Worm (Caenorhabditis elegans) whole organism, early embryonic: ENCODE measurements around the gene T20G5.12.

ENCODE experiments used
- B0310.2 ChIP-seq: sonication (generic microtip); optimal IDR thresholded peaks from 2 replicates; lab custom pipeline; 2016; ENCODE audit warnings: mild to moderate bottlenecking, missing genetic modification characterization, missing compliant biosample characterization
- F13C5.2 ChIP-seq: sonication (generic microtip); optimal IDR thresholded peaks from 2 replicates; lab custom pipeline; 2017; ENCODE audit warnings: mild to moderate bottlenecking, missing genetic modification characterization, inconsistent platforms, missing compliant biosample characterization
- aly-1 ChIP-seq: sonication (generic microtip); optimal IDR thresholded peaks from 2 replicates; lab custom pipeline; 2016; ENCODE audit warnings: missing genetic modification characterization, missing compliant biosample characterization
- ama-1 ChIP-seq: fragments of 150-350 bp; optimal IDR thresholded peaks from 2 replicates; lab custom pipeline; 2014
- ceh-13 ChIP-seq: fragments of 200-800 bp; sonication (Bioruptor generic); optimal IDR thresholded peaks from 2 replicates; lab custom pipeline; 2018; ENCODE audit warnings: mild to moderate bottlenecking, missing genetic modification characterization, missing compliant biosample characterization
- ceh-36 ChIP-seq: sonication (generic microtip); optimal IDR thresholded peaks from 2 replicates; lab custom pipeline; 2016; ENCODE audit warnings: missing genetic modification characterization, inconsistent platforms, missing compliant biosample characterization
- ets-7 ChIP-seq: sonication (generic microtip); optimal IDR thresholded peaks from 2 replicates; lab custom pipeline; 2016; ENCODE audit warnings: missing genotype, missing genetic modification characterization, missing compliant biosample characterization
- flt-1 ChIP-seq: fragments of 200-800 bp; sonication (Bioruptor generic); IDR thresholded peaks from 2 replicates; pipeline ENCODE4 v1.3.6; 2022; ENCODE audit warnings: missing genetic modification characterization, missing compliant biosample characterization
- hmbx-1 ChIP-seq: sonication (generic microtip); optimal IDR thresholded peaks from 2 replicates; lab custom pipeline; 2016; ENCODE audit warnings: mild to moderate bottlenecking, missing genetic modification characterization, missing compliant biosample characterization
- hmg-4 ChIP-seq: fragments of 200-800 bp; sonication (Bioruptor generic); optimal IDR thresholded peaks from 2 replicates; lab custom pipeline; 2018; ENCODE audit warnings: mild to moderate bottlenecking, missing genetic modification characterization, missing compliant biosample characterization
- hnd-1 ChIP-seq: sonication (generic microtip); optimal IDR thresholded peaks from 2 replicates; lab custom pipeline; 2016; ENCODE audit warnings: missing genetic modification characterization, missing compliant biosample characterization
- pes-1 ChIP-seq: fragments of 200-800 bp; sonication (Bioruptor generic); IDR thresholded peaks from 2 replicates; pipeline ENCODE4 v1.3.6; 2022; ENCODE audit warnings: missing genetic modification reagents, missing genetic modification characterization, missing compliant biosample characterization
- scrt-1 ChIP-seq: fragments of 200-800 bp; sonication (Bioruptor generic); IDR thresholded peaks from 2 replicates; pipeline ENCODE4 v1.3.6; 2022; ENCODE audit warnings: missing genetic modification characterization, missing compliant biosample characterization
- sea-1 ChIP-seq: fragments of 200-800 bp; sonication (Bioruptor generic); conservative IDR thresholded peaks from 2 replicates; pipeline ENCODE4 v1.3.6; 2022; ENCODE audit warnings: missing genetic modification characterization, missing compliant biosample characterization
- tbx-11 ChIP-seq: fragments of 200-800 bp; sonication (Bioruptor generic); IDR thresholded peaks from 2 replicates; pipeline ENCODE4 v1.3.6; 2022; ENCODE audit warnings: missing genetic modification characterization, missing compliant biosample characterization
- tbx-37 ChIP-seq: fragments of 200-800 bp; sonication (Bioruptor generic); conservative IDR thresholded peaks from 2 replicates; pipeline ENCODE4 v1.3.6; 2022; ENCODE audit warnings: missing genetic modification reagents, missing genetic modification characterization, missing compliant biosample characterization
- tra-4 ChIP-seq: sonication (generic microtip); optimal IDR thresholded peaks from 2 replicates; lab custom pipeline; 2017; ENCODE audit warnings: missing genetic modification characterization, missing compliant biosample characterization

The T20G5.12 gene

ce11 chrIII:10194569-10194968, 6.8 kb upstream of the T20G5.12 start:
- no peak for TF ChIP-seq hmg-4 (GFP tag; lab: Kevin White, UChicago)
- TF ChIP-seq ets-7 (tag; lab: Kevin White, UChicago), result no peak
- TF ChIP-seq ceh-36 (tag; lab: Kevin White, UChicago), result no peak
- TF ChIP-seq tbx-37 (GFP tag; lab: Robert Waterston, UW), result no peak
- TF ChIP-seq ama-1, result no peak
- TF ChIP-seq tra-4 (tag; lab: Kevin White, UChicago), result no peak
- TF ChIP-seq hmbx-1, result no peak
- TF ChIP-seq pes-1 (GFP tag; lab: Robert Waterston, UW), result no peak
- no peak for TF ChIP-seq B0310.2 (tag; lab: Kevin White, UChicago)

DNA sequence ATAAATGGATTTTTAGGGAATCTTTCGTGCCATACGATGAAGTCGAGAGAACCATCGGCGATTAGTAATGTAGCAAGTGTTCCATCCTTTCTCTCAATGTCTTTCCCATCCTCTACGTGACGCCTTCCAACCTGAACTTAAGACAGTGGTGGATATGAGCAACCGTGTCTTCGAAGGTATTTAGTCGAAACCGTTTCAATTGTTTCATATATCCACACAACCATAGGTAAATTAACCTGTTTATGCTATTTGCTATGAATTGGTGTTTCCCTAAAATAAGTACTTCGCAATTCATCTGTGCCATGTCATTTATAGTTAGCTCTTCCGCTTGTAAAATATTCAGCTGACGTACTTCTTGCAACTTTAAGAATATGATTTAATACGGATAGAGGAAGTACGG, 5.5 kb upstream of the T20G5.12 start:
- TF ChIP-seq scrt-1 (GFP tag; lab: Robert Waterston, UW), result no peak
- no peak for TF ChIP-seq hnd-1 (tag; lab: Kevin White, UChicago)
- TF ChIP-seq hmbx-1, result no peak
- TF ChIP-seq ets-7 (tag; lab: Kevin White, UChicago), result no peak
- TF ChIP-seq pes-1 (GFP tag; lab: Robert Waterston, UW), result no peak
- no peak for TF ChIP-seq sea-1 (GFP tag; lab: Robert Waterston, UW)
- TF ChIP-seq hmg-4 (GFP tag; lab: Kevin White, UChicago), result no peak
- TF ChIP-seq tbx-37 (GFP tag; lab: Robert Waterston, UW), result no peak
- no peak for TF ChIP-seq tbx-11 (GFP tag; lab: Robert Waterston, UW)
- no peak for TF ChIP-seq ceh-36 (tag; lab: Kevin White, UChicago)
- TF ChIP-seq ceh-13, result no peak
- no peak for TF ChIP-seq ama-1
- TF ChIP-seq B0310.2 (tag; lab: Kevin White, UChicago), result no peak
- TF ChIP-seq F13C5.2, result no peak
- TF ChIP-seq aly-1 (tag; lab: Kevin White, UChicago), result no peak
- TF ChIP-seq tra-4 (tag; lab: Kevin White, UChicago), result no peak

DNA sequence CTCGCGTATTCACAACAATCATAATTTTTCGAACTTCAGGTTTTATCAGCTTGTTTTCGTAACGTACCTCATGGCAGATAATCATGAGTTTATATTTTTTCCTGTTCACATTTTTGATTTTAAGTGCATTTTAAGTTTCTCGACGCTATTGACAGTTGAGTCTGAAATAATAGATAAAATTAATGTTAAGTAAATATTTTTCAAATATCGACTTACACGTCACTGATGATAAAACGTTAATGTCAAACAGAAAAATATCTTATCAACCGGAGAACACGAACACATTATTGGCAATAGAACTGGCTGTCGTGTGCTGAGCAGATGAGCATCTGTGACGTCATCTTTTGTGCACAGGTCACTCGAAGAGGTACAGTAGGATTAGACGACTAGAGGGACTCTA, 4.6 kb upstream of the T20G5.12 start:
- TF ChIP-seq B0310.2 (tag; lab: Kevin White, UChicago) (no peak), ceh-13 (no peak), sea-1 (GFP tag; lab: Robert Waterston, UW) (no peak), aly-1 (tag; lab: Kevin White, UChicago) (no peak), hmg-4 (GFP tag; lab: Kevin White, UChicago) (no peak), pes-1 (GFP tag; lab: Robert Waterston, UW) (no peak), ama-1 (no peak), flt-1 (GFP tag; lab: Robert Waterston, UW) (no peak), hmbx-1 (no peak), tra-4 (tag; lab: Kevin White, UChicago) (no peak), ceh-36 (tag; lab: Kevin White, UChicago) (no peak)

- no peak for TF ChIP-seq ets-7 (tag; lab: Kevin White, UChicago)
- TF ChIP-seq tbx-37 (GFP tag; lab: Robert Waterston, UW), result no peak
- no peak for TF ChIP-seq hnd-1 (tag; lab: Kevin White, UChicago)
- TF ChIP-seq hmbx-1, result no peak
- TF ChIP-seq aly-1 (tag; lab: Kevin White, UChicago), result no peak
- TF ChIP-seq ama-1, result no peak
- TF ChIP-seq sea-1 (GFP tag; lab: Robert Waterston, UW), result no peak
- no peak for TF ChIP-seq ceh-13
- TF ChIP-seq F13C5.2, result no peak
- no peak for TF ChIP-seq hmg-4 (GFP tag; lab: Kevin White, UChicago)
- TF ChIP-seq tra-4 (tag; lab: Kevin White, UChicago), result no peak
- TF ChIP-seq tbx-11 (GFP tag; lab: Robert Waterston, UW), result no peak
- TF ChIP-seq ceh-36 (tag; lab: Kevin White, UChicago), result no peak
- TF ChIP-seq scrt-1 (GFP tag; lab: Robert Waterston, UW), result no peak
- TF ChIP-seq pes-1 (GFP tag; lab: Robert Waterston, UW), result no peak
- no peak for TF ChIP-seq B0310.2 (tag; lab: Kevin White, UChicago)
- TF ChIP-seq flt-1 (GFP tag; lab: Robert Waterston, UW), result no peak
Measured at ce11 chrIII:10197416-10197815, 4.0 kb upstream of the T20G5.12 start, which contains the start of gene dod-6. Gene dod-6 (plus strand): TSS chrIII:10197716.

ce11 chrIII:10199052-10199451, 2.4 kb upstream of the T20G5.12 start, which contains the start of gene T20G5.8:
Gene T20G5.8 (plus strand): TSS chrIII:10199352.
- TF ChIP-seq tbx-11 (GFP tag; lab: Robert Waterston, UW) (no peak), hmg-4 (GFP tag; lab: Kevin White, UChicago) (no peak), pes-1 (GFP tag; lab: Robert Waterston, UW) (no peak), ceh-36 (tag; lab: Kevin White, UChicago) (no peak)

ce11 chrIII:10202391-10202790, 987 bp downstream of the T20G5.12 start:
- TF ChIP-seq F13C5.2 (no peak), hmbx-1 (no peak), tra-4 (tag; lab: Kevin White, UChicago) (no peak), pes-1 (GFP tag; lab: Robert Waterston, UW) (no peak), hnd-1 (tag; lab: Kevin White, UChicago) (no peak), ets-7 (tag; lab: Kevin White, UChicago) (no peak), tbx-11 (GFP tag; lab: Robert Waterston, UW) (no peak), ceh-36 (tag; lab: Kevin White, UChicago) (no peak), B0310.2 (tag; lab: Kevin White, UChicago) (no peak), aly-1 (tag; lab: Kevin White, UChicago) (no peak), tbx-37 (GFP tag; lab: Robert Waterston, UW) (no peak), scrt-1 (GFP tag; lab: Robert Waterston, UW) (no peak), ama-1 (no peak), sea-1 (GFP tag; lab: Robert Waterston, UW) (no peak), hmg-4 (GFP tag; lab: Kevin White, UChicago) (no peak), flt-1 (GFP tag; lab: Robert Waterston, UW) (no peak), ceh-13 (no peak)
